Worm (Caenorhabditis elegans) whole organism, midembryonic: Measurements from ENCODE around the gene F23H11.7.

Experiments used
- cog-1 ChIP-seq: sonication (generic microtip); optimal IDR thresholded peaks from 2 replicates; lab custom pipeline; 2016; ENCODE audit warnings: missing genetic modification characterization, missing compliant biosample characterization
- flt-1 ChIP-seq: fragments of 200-800 bp; sonication (Bioruptor generic); IDR thresholded peaks from 2 replicates; pipeline ENCODE4 v1.3.6; 2022; ENCODE audit warnings: missing genetic modification characterization, missing compliant biosample characterization
- ref-1 ChIP-seq: fragments of 200-800 bp; sonication (Bioruptor generic); conservative IDR thresholded peaks from 2 replicates; pipeline ENCODE4 v1.3.6; 2022; ENCODE audit warnings: missing genetic modification reagents, missing genetic modification characterization, missing compliant biosample characterization

DNA sequence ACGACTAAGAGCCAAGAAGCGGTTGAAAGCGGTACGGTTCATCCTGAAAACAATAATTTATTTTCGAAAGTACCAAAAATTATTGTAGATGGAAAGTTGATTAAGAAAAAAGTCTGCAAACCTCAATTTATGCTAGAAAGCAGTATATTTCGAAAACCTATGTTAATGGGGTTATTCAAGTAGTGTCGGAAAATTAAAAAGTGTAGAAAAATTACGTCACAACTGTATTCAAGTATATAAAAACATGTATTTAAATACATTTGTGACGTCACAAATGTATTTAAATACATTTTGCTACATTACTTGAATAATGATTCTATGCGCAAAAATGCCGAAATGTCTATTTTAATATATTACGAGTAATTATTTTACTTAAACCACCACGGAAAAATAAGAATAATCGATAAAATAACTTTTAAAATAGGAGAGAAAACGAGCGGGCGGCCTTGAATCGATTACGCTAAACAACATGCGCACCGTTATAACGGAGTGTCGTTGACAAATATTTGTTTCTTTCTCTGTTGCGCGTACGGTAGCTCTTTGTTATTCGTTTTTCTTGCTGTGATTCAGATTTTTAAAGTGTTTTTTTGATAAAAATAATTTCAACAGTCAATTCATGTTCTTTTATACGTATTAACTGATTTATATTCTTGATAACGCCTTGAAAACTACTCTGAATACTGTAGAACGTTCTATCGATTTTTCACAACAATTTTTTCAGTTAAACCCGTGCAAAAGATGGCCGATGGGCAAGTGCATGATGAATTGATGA lies 8.5 kb downstream of the F23H11.7 start, which contains the start of the genes F23H11.5 and bra-2:
- no peak for TF ChIP-seq ref-1 (GFP tag; lab: Robert Waterston, UW)
- no peak for TF ChIP-seq flt-1 (GFP tag; lab: Robert Waterston, UW)
- TF ChIP-seq cog-1 (tag; lab: Kevin White, UChicago): no peak
